Fruit fly (Drosophila melanogaster): ENCODE data around the gene Esyt2.

dm6 chr3R:24581891-24582668, 37.6 kb downstream of the Esyt2 start:
- TF ChIP-seq Hr78 (GFP tag; optimal IDR thresholded peaks at IDR 0.05) (no peak), jim (GFP tag; optimal IDR thresholded peaks at IDR 0.05) (no peak), Dfd (GFP tag; optimal IDR thresholded peaks at IDR 0.05) (no peak), psq (GFP tag; optimal IDR thresholded peaks at IDR 0.05) (peak; percentile 90), dmrt93B (GFP tag; optimal IDR thresholded peaks at IDR 0.05) (no peak), HLH106 (tag; optimal IDR thresholded peaks at IDR 0.05) (no peak), Sp1 (GFP tag; optimal IDR thresholded peaks at IDR 0.05) (no peak), GATAd (GFP tag; optimal IDR thresholded peaks at IDR 0.05) (no peak)
